Worm (Caenorhabditis elegans) whole organism, late embryonic: ENCODE data around the gene F40G12.5.

Experiments used
- F13H6.1 ChIP-seq: sonication (generic microtip); optimal IDR thresholded peaks from 2 replicates; lab custom pipeline; 2016; ENCODE audit warnings: missing genetic modification characterization, missing compliant biosample characterization
- K02D7.2 ChIP-seq: sonication (generic microtip); optimal IDR thresholded peaks from 2 replicates; lab custom pipeline; 2017; ENCODE audit warnings: mild to moderate bottlenecking, missing genetic modification characterization, missing compliant biosample characterization
- Y22D7AL.16 ChIP-seq: sonication (generic microtip); optimal IDR thresholded peaks from 2 replicates; lab custom pipeline; 2016; ENCODE audit warnings: missing genetic modification characterization, missing compliant biosample characterization
- ahr-1 ChIP-seq: sonication (generic microtip); optimal IDR thresholded peaks from 2 replicates; lab custom pipeline; 2016; ENCODE audit warnings: missing genetic modification characterization, missing compliant biosample characterization
- ceh-14 ChIP-seq: sonication (generic microtip); optimal IDR thresholded peaks from 2 replicates; lab custom pipeline; 2016; ENCODE audit warnings: missing genotype, missing genetic modification characterization, missing compliant biosample characterization
- ceh-18 ChIP-seq: sonication (generic microtip); optimal IDR thresholded peaks from 2 replicates; lab custom pipeline; 2016; ENCODE audit warnings: missing genetic modification characterization, missing compliant biosample characterization
- ceh-19 ChIP-seq: fragments of 200-800 bp; sonication (Bioruptor generic); optimal IDR thresholded peaks from 2 replicates; lab custom pipeline; 2018; ENCODE audit warnings: mild to moderate bottlenecking, missing genetic modification characterization, missing compliant biosample characterization
- ceh-34 ChIP-seq: sonication (generic microtip); optimal IDR thresholded peaks from 2 replicates; lab custom pipeline; 2016; ENCODE audit warnings: mild to moderate bottlenecking, missing genetic modification characterization, missing compliant biosample characterization
- ceh-48 ChIP-seq: sonication (generic microtip); optimal IDR thresholded peaks from 2 replicates; lab custom pipeline; 2016; ENCODE audit warnings: missing genetic modification characterization, inconsistent platforms, missing compliant biosample characterization
- ceh-6 ChIP-seq: fragments of 200-800 bp; sonication (Bioruptor generic); optimal IDR thresholded peaks from 2 replicates; lab custom pipeline; 2018; ENCODE audit warnings: mild to moderate bottlenecking, missing genetic modification characterization, missing compliant biosample characterization
- ceh-9 ChIP-seq: sonication (generic microtip); optimal IDR thresholded peaks from 2 replicates; lab custom pipeline; 2016; ENCODE audit warnings: mild to moderate bottlenecking, missing genetic modification characterization, inconsistent platforms, missing compliant biosample characterization
- elt-2 ChIP-seq: sonication (generic microtip); optimal IDR thresholded peaks from 2 replicates; lab custom pipeline; 2016; ENCODE audit warnings: missing genetic modification reagents, missing genetic modification characterization, missing compliant biosample characterization
- fax-1 ChIP-seq: sonication (generic microtip); optimal IDR thresholded peaks from 2 replicates; lab custom pipeline; 2016; ENCODE audit warnings: missing genotype, missing genetic modification characterization, missing compliant biosample characterization
- fkh-10 ChIP-seq: fragments of 150-350 bp; optimal IDR thresholded peaks from 2 replicates; lab custom pipeline; 2014; ENCODE audit warnings: missing biosample characterization, missing genetic modification reagents, missing genetic modification characterization
- fkh-6 ChIP-seq: sonication (generic microtip); optimal IDR thresholded peaks from 2 replicates; lab custom pipeline; 2016; ENCODE audit warnings: missing genetic modification characterization, missing compliant biosample characterization
- hlh-13 ChIP-seq: fragments of 200-800 bp; sonication (Bioruptor generic); optimal IDR thresholded peaks from 2 replicates; lab custom pipeline; 2018; ENCODE audit warnings: mild to moderate bottlenecking, missing genetic modification characterization, missing compliant biosample characterization
- hlh-15 ChIP-seq: sonication (generic microtip); optimal IDR thresholded peaks from 2 replicates; lab custom pipeline; 2016; ENCODE audit warnings: missing genetic modification characterization, missing compliant biosample characterization
- hlh-30 ChIP-seq: sonication (generic microtip); optimal IDR thresholded peaks from 2 replicates; lab custom pipeline; 2017; ENCODE audit warnings: antibody characterized with exemption, missing genetic modification characterization, missing compliant biosample characterization; ENCODE audit not compliant: insufficient read depth
- hlh-6 ChIP-seq: sonication (generic microtip); optimal IDR thresholded peaks from 2 replicates; lab custom pipeline; 2016; ENCODE audit warnings: missing genotype, missing genetic modification characterization, missing compliant biosample characterization
- madf-2 ChIP-seq: sonication (generic microtip); optimal IDR thresholded peaks from 2 replicates; lab custom pipeline; 2017; ENCODE audit warnings: missing genetic modification characterization, missing compliant biosample characterization
- nhr-11 ChIP-seq: fragments of 150-350 bp; optimal IDR thresholded peaks from 2 replicates; lab custom pipeline; 2014; ENCODE audit warnings: missing biosample characterization, missing genetic modification characterization
- nhr-232 ChIP-seq: sonication (generic microtip); optimal IDR thresholded peaks from 2 replicates; lab custom pipeline; 2016; ENCODE audit warnings: missing genetic modification characterization, missing compliant biosample characterization
- odd-2 ChIP-seq: sonication (generic microtip); optimal IDR thresholded peaks from 2 replicates; lab custom pipeline; 2017; ENCODE audit warnings: antibody characterized with exemption, mild to moderate bottlenecking, missing genetic modification characterization, missing compliant biosample characterization
- pag-3 ChIP-seq: sonication (generic microtip); optimal IDR thresholded peaks from 2 replicates; lab custom pipeline; 2016; ENCODE audit warnings: missing compliant biosample characterization, missing genetic modification characterization, borderline replicate concordance
- pat-9 ChIP-seq: fragments of 200-800 bp; sonication (Bioruptor generic); optimal IDR thresholded peaks from 2 replicates; lab custom pipeline; 2018; ENCODE audit warnings: mild to moderate bottlenecking, missing genetic modification characterization, moderate library complexity, missing compliant biosample characterization
- pha-2 ChIP-seq: sonication (generic microtip); optimal IDR thresholded peaks from 2 replicates; lab custom pipeline; 2017; ENCODE audit warnings: mild to moderate bottlenecking, missing genetic modification characterization, missing compliant biosample characterization
- pha-4 ChIP-seq: fragments of 150-350 bp; optimal IDR thresholded peaks from 2 replicates; lab custom pipeline; 2018; ENCODE audit warnings: missing biosample characterization, missing genetic modification reagents, missing genetic modification characterization
- pros-1 ChIP-seq: fragments of 150-350 bp; optimal IDR thresholded peaks from 2 replicates; lab custom pipeline; 2014; ENCODE audit warnings: missing biosample characterization, missing genetic modification reagents, missing genetic modification characterization
- sdc-2 ChIP-seq: sonication (generic microtip); optimal IDR thresholded peaks from 2 replicates; lab custom pipeline; 2016; ENCODE audit warnings: missing genotype, missing genetic modification characterization, missing compliant biosample characterization
- sox-2 ChIP-seq: fragments of 200-800 bp; sonication (Bioruptor generic); IDR thresholded peaks from 2 replicates; pipeline ENCODE4 v1.3.6; 2022; ENCODE audit warnings: missing genetic modification reagents, missing genetic modification characterization, missing compliant biosample characterization
- syd-9 ChIP-seq: sonication (generic microtip); optimal IDR thresholded peaks from 2 replicates; lab custom pipeline; 2016; ENCODE audit warnings: mild to moderate bottlenecking, missing genetic modification characterization, moderate library complexity, missing compliant biosample characterization
- ttx-3 ChIP-seq: sonication (generic microtip); optimal IDR thresholded peaks from 2 replicates; lab custom pipeline; 2016; ENCODE audit warnings: missing genetic modification reagents, missing genetic modification characterization, missing compliant biosample characterization
- unc-42 ChIP-seq: sonication (generic microtip); optimal IDR thresholded peaks from 2 replicates; lab custom pipeline; 2016; ENCODE audit warnings: missing genotype, missing genetic modification characterization, missing compliant biosample characterization
- unc-86 ChIP-seq: sonication (generic microtip); optimal IDR thresholded peaks from 2 replicates; lab custom pipeline; 2016; ENCODE audit warnings: missing genetic modification characterization, missing compliant biosample characterization
- zip-5 ChIP-seq: sonication (generic microtip); optimal IDR thresholded peaks from 2 replicates; lab custom pipeline; 2016; ENCODE audit warnings: missing genetic modification characterization, missing compliant biosample characterization
- ztf-16 ChIP-seq: sonication (generic microtip); optimal IDR thresholded peaks from 2 replicates; lab custom pipeline; 2017; ENCODE audit warnings: missing genetic modification characterization, missing compliant biosample characterization

F40G12.5 gene

DNA sequence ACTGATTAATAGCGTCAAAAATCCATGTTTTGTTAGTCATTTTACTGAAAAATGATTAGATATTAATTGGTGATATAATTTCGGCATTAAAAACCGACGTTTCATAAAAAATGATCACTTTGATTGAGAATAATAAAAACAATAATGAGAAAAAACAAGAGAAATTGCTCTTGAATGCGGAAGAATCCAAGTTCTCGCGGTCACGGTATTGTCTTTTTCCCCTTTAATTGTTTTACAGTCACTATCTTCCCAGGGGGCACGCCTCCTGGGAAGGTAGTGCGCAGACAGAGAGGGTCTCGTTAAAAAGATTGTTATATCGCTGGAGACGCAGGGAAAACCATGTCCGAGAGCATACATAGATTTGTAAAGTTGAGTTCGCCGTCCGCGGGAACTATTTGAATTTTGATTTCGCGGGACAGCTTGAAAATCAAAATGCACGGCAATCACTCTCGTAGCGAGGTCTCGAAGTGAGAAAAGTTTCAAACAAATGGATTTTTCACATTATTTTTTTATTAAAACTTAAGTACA, 23.1 kb upstream of the F40G12.5 start, which contains the start of gene F14D7.2:
Gene F14D7.2, minus strand, starts transcription at position 51 of the 528 bp plus-strand sequence.
- no peak for TF ChIP-seq fkh-6 (tag; lab: Kevin White, UChicago)
- TF ChIP-seq ttx-3 (tag; lab: Kevin White, UChicago): no peak
- no peak for TF ChIP-seq madf-2 (tag; lab: Kevin White, UChicago)
- no peak for TF ChIP-seq sox-2 (GFP tag; lab: Robert Waterston, UW)
- TF ChIP-seq pat-9: no peak
- TF ChIP-seq ceh-18 (tag; lab: Kevin White, UChicago): no peak
- TF ChIP-seq ceh-6 (GFP tag; lab: Kevin White, UChicago): no peak
- TF ChIP-seq K02D7.2: no peak
- TF ChIP-seq ceh-9: no peak
- no peak for TF ChIP-seq hlh-6
- no peak for TF ChIP-seq fkh-10 (GFP tag; lab: Kevin White, UChicago)

- TF ChIP-seq hlh-13 (GFP tag; lab: Kevin White, UChicago) (no peak), zip-5 (tag; lab: Kevin White, UChicago) (no peak), pros-1 (tag; lab: Kevin White, UChicago) (no peak)
Observed at ce11 chrV:14290636-14291035, 20.0 kb upstream of the F40G12.5 start, which contains the start of gene F14D7.18. Gene F14D7.18 (minus strand): TSS chrV:14290736.

DNA sequence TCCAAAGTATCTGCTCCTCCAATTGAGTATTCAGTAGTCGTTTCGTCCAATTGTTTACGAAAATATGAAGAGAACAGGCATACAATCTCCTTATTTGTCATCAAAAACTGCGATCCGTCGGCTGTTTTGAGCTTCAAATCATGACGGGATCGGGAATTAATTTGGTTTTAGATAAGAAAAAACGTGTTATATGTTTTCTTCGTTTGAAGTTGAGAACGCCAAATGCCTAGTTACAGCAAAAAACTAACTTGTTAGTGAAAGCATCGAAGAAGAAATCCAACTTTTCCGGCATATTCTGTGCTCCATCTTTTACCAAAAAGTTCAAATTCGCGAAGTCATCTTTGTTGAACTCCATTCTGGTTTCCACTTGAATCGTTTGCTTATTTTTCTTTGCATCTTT, 18.7 kb upstream of the F40G12.5 start, which contains the start of gene F14D7.1:
Gene F14D7.1, minus strand, starts transcription at position 101 of the 400 bp plus-strand sequence.
- TF ChIP-seq pag-3 (tag; lab: Kevin White, UChicago) (no peak), odd-2 (tag; lab: Kevin White, UChicago) (no peak), nhr-232 (tag; lab: Kevin White, UChicago) (no peak), ceh-48 (no peak), fkh-6 (tag; lab: Kevin White, UChicago) (no peak), ceh-19 (GFP tag; lab: Kevin White, UChicago) (no peak), ceh-34 (no peak), unc-42 (tag; lab: Kevin White, UChicago) (no peak), ceh-14 (tag; lab: Kevin White, UChicago) (no peak), elt-2 (no peak), hlh-6 (no peak), pha-2 (no peak), Y22D7AL.16 (tag; lab: Kevin White, UChicago) (no peak), hlh-15 (tag; lab: Kevin White, UChicago) (no peak), ceh-18 (tag; lab: Kevin White, UChicago) (no peak), fax-1 (no peak)

DNA sequence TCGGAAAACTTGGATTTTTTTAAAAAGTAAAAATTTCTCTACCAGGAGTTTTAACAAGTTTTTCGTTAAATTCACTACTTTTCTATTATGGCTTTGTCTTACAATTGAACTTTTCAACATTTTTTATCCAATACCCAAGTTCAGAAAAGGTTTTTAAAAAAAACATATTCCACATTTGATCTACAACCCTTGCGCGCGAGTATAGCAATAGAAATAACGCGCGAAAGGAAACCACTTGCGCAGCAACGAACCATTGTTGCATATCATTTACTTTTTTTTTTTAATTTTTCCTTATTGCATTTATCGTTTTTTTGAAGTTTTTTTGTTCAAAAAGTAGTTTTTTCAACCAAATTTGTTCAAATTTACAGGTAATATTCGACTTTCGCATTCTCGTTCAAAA, 15.2 kb upstream of the F40G12.5 start, which contains the start of gene F40G12.11:
Gene F40G12.11, plus strand, starts transcription at position 369 of the 400 bp plus-strand sequence.
- no peak for TF ChIP-seq pha-2
- TF ChIP-seq pat-9: no peak
- TF ChIP-seq ceh-19 (GFP tag; lab: Kevin White, UChicago): no peak
- TF ChIP-seq unc-86 (tag; lab: Kevin White, UChicago): no peak
- TF ChIP-seq nhr-11 (tag; lab: Kevin White, UChicago): no peak
- no peak for TF ChIP-seq ztf-16 (tag; lab: Kevin White, UChicago)
- no peak for TF ChIP-seq syd-9 (tag; lab: Kevin White, UChicago)
- no peak for TF ChIP-seq pha-4
- no peak for TF ChIP-seq F13H6.1 (tag; lab: Kevin White, UChicago)
- no peak for TF ChIP-seq elt-2
- TF ChIP-seq hlh-30 (tag; lab: Kevin White, UChicago): no peak
- no peak for TF ChIP-seq ceh-48

DNA sequence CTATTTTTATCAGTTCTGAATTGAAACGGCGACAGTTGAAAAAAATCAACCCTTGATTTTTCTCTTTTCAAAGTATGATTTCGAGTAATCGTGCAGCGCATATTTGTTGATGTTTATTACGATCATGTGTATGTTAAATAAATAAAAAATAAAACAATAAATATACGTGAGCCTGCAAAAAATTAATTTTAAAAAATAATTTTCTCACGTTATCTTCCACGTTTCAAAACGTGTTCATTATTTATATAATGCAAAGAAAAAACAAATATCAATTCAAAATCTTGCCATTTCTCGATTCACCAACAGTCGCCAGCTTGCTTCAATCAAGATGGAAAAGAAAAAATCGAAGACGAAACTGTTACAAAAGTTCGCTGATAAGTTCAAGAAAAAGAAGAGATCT, 12.6 kb upstream of the F40G12.5 start, which contains the start of gene F40G12.10:
Gene F40G12.10, plus strand, starts transcription at position 301 of the 400 bp plus-strand sequence.
- TF ChIP-seq sdc-2 (tag; lab: Kevin White, UChicago): no peak
- TF ChIP-seq nhr-232 (tag; lab: Kevin White, UChicago): no peak
- TF ChIP-seq fkh-10 (GFP tag; lab: Kevin White, UChicago): no peak
- TF ChIP-seq ahr-1 (tag; lab: Kevin White, UChicago): no peak
